Worm (Caenorhabditis elegans) whole organism, L3 larva: ENCODE results near the gene sgca-1.

Experiments
- ama-1 ChIP-seq: fragments of 150-350 bp; optimal IDR thresholded peaks from 2 replicates; lab custom pipeline; 2018
- ceh-82 ChIP-seq: fragments of 150-350 bp; optimal IDR thresholded peaks from 2 replicates; lab custom pipeline; 2014; ENCODE audit warnings: missing biosample characterization, missing genetic modification characterization
- egl-5 ChIP-seq: fragments of 150-350 bp; optimal IDR thresholded peaks from 2 replicates; lab custom pipeline; 2017; ENCODE audit warnings: missing biosample characterization, missing genetic modification reagents, missing genetic modification characterization, inconsistent platforms
- elt-1 ChIP-seq: fragments of 150-350 bp; optimal IDR thresholded peaks from 2 replicates; lab custom pipeline; 2014; ENCODE audit warnings: missing biosample characterization, missing genetic modification characterization
- elt-2 ChIP-seq: sonication (generic microtip); optimal IDR thresholded peaks from 2 replicates; lab custom pipeline; 2016; ENCODE audit warnings: missing genetic modification reagents, mild to moderate bottlenecking, missing genetic modification characterization, missing compliant biosample characterization
- elt-3 ChIP-seq, 3 experiments: fragments of 150-350 bp in 1 of 3; sonication (generic microtip) in 2 of 3; optimal IDR thresholded peaks; 2 replicates in 2 of 3; 4 replicates in 1 of 3; lab custom pipeline; 2014 to 2017; ENCODE audit warnings: missing biosample characterization in 3 of 3, missing genetic modification characterization in 3 of 3
- eor-1 ChIP-seq, 2 experiments: fragments of 150-350 bp; optimal IDR thresholded peaks; 2 replicates each; lab custom pipeline; 2014 to 2018; ENCODE audit warnings: missing biosample characterization in 2 of 2, missing genetic modification characterization in 2 of 2
- fkh-10 ChIP-seq: sonication (generic microtip); optimal IDR thresholded peaks from 2 replicates; lab custom pipeline; 2017; ENCODE audit warnings: missing biosample characterization, missing genetic modification reagents, missing genetic modification characterization
- fos-1 ChIP-seq: fragments of 150-350 bp; optimal IDR thresholded peaks from 2 replicates; lab custom pipeline; 2014; ENCODE audit warnings: missing biosample characterization, missing genetic modification characterization
- jun-1 ChIP-seq: fragments of 150-350 bp; optimal IDR thresholded peaks from 2 replicates; lab custom pipeline; 2014; ENCODE audit warnings: missing biosample characterization, missing genetic modification reagents, missing genetic modification characterization
- lin-15B ChIP-seq: fragments of 150-350 bp; optimal IDR thresholded peaks from 2 replicates; lab custom pipeline; 2014; ENCODE audit warnings: missing biosample characterization, missing genetic modification characterization
- lin-39 ChIP-seq: fragments of 150-350 bp; optimal IDR thresholded peaks from 2 replicates; lab custom pipeline; 2018; ENCODE audit warnings: missing biosample characterization, missing genetic modification reagents, missing genetic modification characterization
- lsy-12 ChIP-seq: sonication (generic microtip); optimal IDR thresholded peaks from 2 replicates; lab custom pipeline; 2016; ENCODE audit warnings: mild to moderate bottlenecking, missing genetic modification characterization, missing compliant biosample characterization
- mdl-1 ChIP-seq: fragments of 150-350 bp; optimal IDR thresholded peaks from 2 replicates; lab custom pipeline; 2014; ENCODE audit warnings: missing biosample characterization, missing genetic modification characterization
- mml-1 ChIP-seq: fragments of 150-350 bp; sonication (generic microtip); optimal IDR thresholded peaks from 3 replicates; lab custom pipeline; 2014; ENCODE audit warnings: missing biosample characterization, missing genetic modification characterization
- nfya-1 ChIP-seq: sonication (generic microtip); optimal IDR thresholded peaks from 2 replicates; lab custom pipeline; 2017; ENCODE audit warnings: missing genetic modification characterization, mild to moderate bottlenecking, missing compliant biosample characterization, antibody characterized with exemption, moderate library complexity; ENCODE audit not compliant: insufficient read depth
- nhr-12 ChIP-seq: fragments of 150-350 bp; optimal IDR thresholded peaks from 2 replicates; lab custom pipeline; 2014; ENCODE audit warnings: missing biosample characterization, missing genetic modification characterization
- nhr-23 ChIP-seq: fragments of 150-350 bp; optimal IDR thresholded peaks from 2 replicates; lab custom pipeline; 2014; ENCODE audit warnings: missing biosample characterization, missing genetic modification reagents, missing genetic modification characterization
- nhr-237 ChIP-seq: fragments of 150-350 bp; optimal IDR thresholded peaks from 2 replicates; lab custom pipeline; 2014; ENCODE audit warnings: missing biosample characterization, missing genetic modification characterization
- nhr-25 ChIP-seq: sonication (generic microtip); optimal IDR thresholded peaks from 2 replicates; lab custom pipeline; 2017; ENCODE audit warnings: missing biosample characterization, missing genetic modification characterization
- nhr-28 ChIP-seq: fragments of 150-350 bp; optimal IDR thresholded peaks from 2 replicates; lab custom pipeline; 2014; ENCODE audit warnings: missing biosample characterization, missing genetic modification characterization
- nhr-43 ChIP-seq: sonication (generic microtip); optimal IDR thresholded peaks from 2 replicates; lab custom pipeline; 2016; ENCODE audit warnings: mild to moderate bottlenecking, missing genetic modification characterization, missing compliant biosample characterization; ENCODE audit not compliant: poor library complexity, severe bottlenecking
- nhr-67 ChIP-seq: fragments of 150-350 bp; optimal IDR thresholded peaks from 2 replicates; lab custom pipeline; 2014; ENCODE audit warnings: missing biosample characterization, missing genetic modification characterization
- nhr-76 ChIP-seq: fragments of 150-350 bp; sonication (generic microtip); optimal IDR thresholded peaks from 5 replicates; lab custom pipeline; 2014; ENCODE audit warnings: missing biosample characterization, missing genetic modification characterization
- nhr-77 ChIP-seq: fragments of 150-350 bp; optimal IDR thresholded peaks from 2 replicates; lab custom pipeline; 2014; ENCODE audit warnings: missing biosample characterization, missing genetic modification characterization
- pha-4 ChIP-seq: fragments of 150-350 bp; optimal IDR thresholded peaks from 2 replicates; lab custom pipeline; 2014; ENCODE audit warnings: missing biosample characterization, missing genetic modification reagents, missing genetic modification characterization
- pqm-1 ChIP-seq: fragments of 150-350 bp; optimal IDR thresholded peaks from 2 replicates; lab custom pipeline; 2017; ENCODE audit warnings: missing biosample characterization, missing genetic modification characterization, inconsistent platforms
- sea-2 ChIP-seq: fragments of 150-350 bp; sonication (generic microtip); optimal IDR thresholded peaks from 4 replicates; lab custom pipeline; 2014; ENCODE audit warnings: missing biosample characterization, missing genetic modification reagents, missing genetic modification characterization
- skn-1 ChIP-seq: fragments of 150-350 bp; optimal IDR thresholded peaks from 2 replicates; lab custom pipeline; 2014; ENCODE audit warnings: missing biosample characterization, missing genetic modification characterization
- snpc-4 ChIP-seq: fragments of 150-350 bp; optimal IDR thresholded peaks from 2 replicates; lab custom pipeline; 2014; ENCODE audit warnings: missing biosample characterization, missing genetic modification characterization
- tbx-2 ChIP-seq: sonication (generic microtip); optimal IDR thresholded peaks from 2 replicates; lab custom pipeline; 2016; ENCODE audit warnings: mild to moderate bottlenecking, missing genetic modification characterization, missing compliant biosample characterization
- unc-39 ChIP-seq: sonication (generic microtip); optimal IDR thresholded peaks from 4 replicates; lab custom pipeline; 2017; ENCODE audit warnings: missing biosample characterization, missing genetic modification characterization
- unc-62 ChIP-seq: fragments of 150-350 bp; sonication (generic microtip); optimal IDR thresholded peaks from 4 replicates; lab custom pipeline; 2014; ENCODE audit warnings: missing biosample characterization, missing genetic modification reagents, missing genetic modification characterization
- ztf-11 ChIP-seq: fragments of 150-350 bp; optimal IDR thresholded peaks from 2 replicates; lab custom pipeline; 2014; ENCODE audit warnings: missing biosample characterization, missing genetic modification characterization
- ztf-4 ChIP-seq: fragments of 150-350 bp; optimal IDR thresholded peaks from 2 replicates; lab custom pipeline; 2014; ENCODE audit warnings: missing biosample characterization, missing genetic modification characterization

The sgca-1 gene

DNA sequence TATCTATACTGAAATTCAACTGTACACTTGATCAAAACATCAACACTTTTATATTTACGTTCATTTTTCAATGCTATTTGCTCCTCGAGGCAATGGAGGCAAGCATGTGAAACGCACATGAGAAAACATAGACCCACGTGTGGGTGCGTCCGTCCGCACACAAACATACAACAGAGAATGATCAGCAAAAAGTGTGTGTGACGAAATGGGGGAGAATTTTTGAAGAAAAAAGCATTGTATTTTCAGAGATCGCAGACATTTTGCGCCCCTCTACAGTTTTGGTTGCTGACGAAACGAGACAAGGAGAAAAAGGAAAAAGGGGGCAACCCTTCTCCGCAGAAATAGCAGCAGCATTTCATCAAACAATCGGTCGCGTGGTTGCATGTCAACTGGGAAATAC, 39.2 kb downstream of the sgca-1 start (continued):
- TF ChIP-seq nhr-77 (tag; lab: Kevin White, UChicago) (no peak), sea-2 (GFP tag; lab: Kevin White, UChicago) (no peak), nhr-237 (tag; lab: Kevin White, UChicago) (no peak), lin-39 (tag; lab: Kevin White, UChicago) (peak; percentile 72), eor-1 (tag; optimal IDR thresholded peaks at IDR 0.05; lab: Kevin White, UChicago) (peak; percentile 39 to 57), elt-1 (peak; percentile 54), unc-39 (no peak), lin-15B (tag; lab: Kevin White, UChicago) (no peak), nhr-67 (tag; lab: Kevin White, UChicago) (no peak), skn-1 (no peak), fos-1 (tag; lab: Kevin White, UChicago) (no peak)

DNA sequence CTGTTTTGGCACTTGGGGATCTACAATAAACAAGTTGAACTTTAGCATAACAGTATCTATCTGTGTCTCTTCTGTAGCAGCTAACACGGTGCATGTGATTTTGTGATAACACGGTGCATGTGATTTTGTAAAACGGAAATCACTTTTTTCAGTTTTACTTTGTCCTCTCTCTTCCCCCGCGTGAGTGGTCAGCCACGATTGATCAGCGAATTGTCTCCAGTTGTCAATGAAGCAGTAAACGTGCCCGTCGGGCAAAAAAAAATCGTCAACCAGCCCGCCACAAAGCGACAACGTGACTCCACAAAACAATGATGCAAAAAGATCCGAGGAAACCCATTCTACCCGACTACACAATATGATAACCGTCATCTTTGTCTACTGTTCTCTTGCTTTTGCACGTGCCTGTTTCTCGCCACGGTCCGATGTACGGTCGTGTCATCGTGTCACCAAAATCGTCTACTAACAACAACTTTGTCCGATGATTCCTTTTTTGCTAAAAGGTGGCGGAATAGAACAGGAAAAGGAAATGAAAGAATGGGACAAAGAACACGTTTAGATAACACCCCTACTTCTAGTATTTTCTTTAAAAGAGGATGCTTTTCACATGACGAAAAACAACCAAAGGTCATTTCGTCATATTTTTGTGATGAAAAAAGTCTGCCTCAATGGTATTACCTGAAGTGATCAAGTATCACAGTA, 40.1 kb downstream of the sgca-1 start:
- TF ChIP-seq lsy-12 (tag; lab: Kevin White, UChicago) (peak; percentile 60), nhr-43 (peak; percentile 93), nhr-25 (tag; lab: Kevin White, UChicago) (peak; percentile 74), jun-1 (peak; percentile 69), egl-5 (tag; lab: Kevin White, UChicago) (no peak), lin-15B (tag; lab: Kevin White, UChicago) (no peak), pqm-1 (peak; percentile 27), elt-1 (no peak), fos-1 (tag; lab: Kevin White, UChicago) (no peak), nhr-76 (tag; lab: Kevin White, UChicago) (no peak), fkh-10 (no peak), mdl-1 (tag; lab: Kevin White, UChicago) (peak; percentile 96), ztf-4 (tag; lab: Kevin White, UChicago) (peak; percentile 82), nhr-28 (tag; lab: Kevin White, UChicago) (peak; percentile 67), eor-1 (tag; optimal IDR thresholded peaks at IDR 0.05; lab: Kevin White, UChicago) (peak in 1 of 2 experiments; percentile 8), unc-62 (GFP tag; lab: Kevin White, UChicago) (peak; percentile 53), pha-4 (tag; lab: Kevin White, UChicago) (peak; percentile 61), nfya-1 (peak; percentile 65), elt-2 (peak; percentile 91), elt-3 (tag; optimal IDR thresholded peaks at IDR 0.05; lab: Kevin White, UChicago) (peak in 2 of 3 experiments; percentile 16 to 88), tbx-2 (tag; lab: Kevin White, UChicago) (peak; percentile 75), nhr-23 (peak; percentile 95), mml-1 (tag; lab: Kevin White, UChicago) (peak; percentile 42)

DNA sequence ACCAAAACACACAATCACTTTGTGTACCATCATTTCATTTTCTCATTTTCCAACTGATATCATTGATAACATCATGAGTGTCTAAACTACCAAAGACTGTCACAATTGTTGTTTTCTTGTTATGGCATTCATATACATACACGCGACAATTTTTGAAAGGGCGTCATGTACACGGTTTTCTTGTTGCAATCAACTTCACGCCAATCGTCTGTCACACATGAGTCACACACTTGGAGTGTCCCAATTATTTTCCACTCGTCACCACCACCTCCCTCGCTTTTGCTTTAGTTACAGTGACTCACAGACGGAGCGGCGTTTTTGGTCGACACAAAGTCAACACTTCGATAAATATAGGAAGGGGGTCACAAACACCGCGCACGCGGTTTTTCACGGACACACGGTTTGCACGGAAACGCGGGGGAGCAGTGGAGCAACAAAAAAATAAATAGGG, 41.4 kb downstream of the sgca-1 start:
- TF ChIP-seq ztf-11 (no peak), nhr-76 (tag; lab: Kevin White, UChicago) (no peak), skn-1 (peak; percentile 21), jun-1 (peak; percentile 86), nhr-23 (peak; percentile 68), nhr-25 (tag; lab: Kevin White, UChicago) (peak; percentile 34), nhr-43 (peak; percentile 35), elt-2 (peak; percentile 78), nfya-1 (peak; percentile 30), pqm-1 (peak; percentile 95), fos-1 (tag; lab: Kevin White, UChicago) (peak; percentile 80), unc-39 (no peak), snpc-4 (tag; lab: Kevin White, UChicago) (no peak), mdl-1 (tag; lab: Kevin White, UChicago) (peak; percentile 83), elt-3 (tag; optimal IDR thresholded peaks at IDR 0.05; lab: Kevin White, UChicago) (peak in 1 of 3 experiments; percentile 14), nhr-12 (tag; lab: Kevin White, UChicago) (no peak), pha-4 (tag; lab: Kevin White, UChicago) (peak; percentile 96)

DNA sequence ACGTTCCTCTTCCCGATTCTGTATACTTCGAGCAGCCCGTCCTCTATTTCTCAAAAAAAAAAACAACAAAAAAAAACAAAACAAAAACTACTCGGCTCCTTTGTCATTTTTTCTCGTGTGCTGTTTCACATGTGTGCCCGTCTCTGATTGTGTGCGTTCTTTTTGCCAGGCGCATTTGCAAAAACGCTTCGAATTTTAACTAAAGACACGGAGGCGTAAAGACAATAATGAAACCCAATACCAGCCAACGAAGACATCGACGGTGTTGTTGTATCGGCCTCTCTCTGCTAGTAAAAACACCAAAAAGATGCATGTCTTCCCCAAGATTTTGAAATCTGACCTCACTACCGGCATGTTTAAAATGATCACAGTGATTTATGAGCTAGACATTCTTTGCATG, 42.5 kb downstream of the sgca-1 start:
- TF ChIP-seq ama-1 (lab: Kevin White, UChicago) (peak; percentile 47), pha-4 (tag; lab: Kevin White, UChicago) (peak; percentile 51), mdl-1 (tag; lab: Kevin White, UChicago) (peak; percentile 75), nhr-43 (peak; percentile 7), ceh-82 (tag; lab: Kevin White, UChicago) (no peak)
